Fruit fly (Drosophila melanogaster): ENCODE measurements around the gene CG31538.

Gene CG31538

DNA sequence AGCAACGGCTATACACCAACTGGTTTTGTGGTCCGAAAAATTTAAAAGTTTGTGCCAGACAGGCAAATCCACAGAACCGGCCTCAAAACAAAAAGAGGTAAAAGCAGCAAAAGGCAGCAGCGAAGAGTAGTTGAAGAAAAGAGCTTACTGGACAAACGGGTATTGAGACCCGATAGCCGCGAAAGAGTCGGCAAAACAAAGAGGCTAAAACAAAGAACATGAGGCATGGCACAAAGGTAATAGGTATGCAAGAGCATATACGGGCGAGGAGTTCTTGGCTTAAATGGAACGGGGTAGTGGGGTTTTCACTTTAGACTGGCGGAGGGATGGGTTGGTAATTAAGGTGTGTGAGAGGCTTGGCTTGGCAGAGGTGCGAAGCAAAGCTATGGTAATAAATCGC, 3.5 kb upstream of the CG31538 start:
- TF ChIP-seq Mio (GFP tag; optimal IDR thresholded peaks at IDR 0.05), result peak; percentile 1
- peak; percentile 56 for TF ChIP-seq h (GFP tag; optimal IDR thresholded peaks at IDR 0.05)
- TF ChIP-seq HLH106 (tag; optimal IDR thresholded peaks at IDR 0.05), result peak; percentile 29
- no peak for TF ChIP-seq lola (GFP tag; optimal IDR thresholded peaks at IDR 0.05)
- no peak for TF ChIP-seq dmrt93B (GFP tag; optimal IDR thresholded peaks at IDR 0.05)
- peak; percentile 74 for TF ChIP-seq woc (GFP tag; optimal IDR thresholded peaks at IDR 0.05)
- no peak for TF ChIP-seq Rel (GFP tag; optimal IDR thresholded peaks at IDR 0.05)
- TF ChIP-seq Rel (tag; optimal IDR thresholded peaks at IDR 0.05), result peak; percentile 43
- peak; percentile 53 for TF ChIP-seq sage (GFP tag; optimal IDR thresholded peaks at IDR 0.05)
- TF ChIP-seq Abd-B (GFP tag; optimal IDR thresholded peaks at IDR 0.05), result no peak
- no peak for TF ChIP-seq Myc (optimal IDR thresholded peaks at IDR 0.05)
- TF ChIP-seq N (GFP tag; optimal IDR thresholded peaks at IDR 0.05), result no peak
- TF ChIP-seq sv (GFP tag; optimal IDR thresholded peaks at IDR 0.05), result no peak
- TF ChIP-seq Vsx2 (GFP tag; optimal IDR thresholded peaks at IDR 0.05; ENCODE audit: partially characterized antibody), result peak; percentile 89
- peak; percentile 55 to 64 for TF ChIP-seq dl (GFP tag; optimal IDR thresholded peaks at IDR 0.05; ENCODE audit: insufficient read depth in 1 of 2, partially characterized antibody in 2 of 2)
- TF ChIP-seq foxo (GFP tag; optimal IDR thresholded peaks at IDR 0.05), result peak in 1 of 2 experiments; percentile 56
- no peak for TF ChIP-seq jim (GFP tag; optimal IDR thresholded peaks at IDR 0.05)
- TF ChIP-seq Hnf4 (GFP tag; optimal IDR thresholded peaks at IDR 0.05), result peak; percentile 57
- TF ChIP-seq usp (GFP tag; optimal IDR thresholded peaks at IDR 0.05), result no peak
- TF ChIP-seq brk (GFP tag; optimal IDR thresholded peaks at IDR 0.05), result no peak
- TF ChIP-seq dsf (GFP tag; optimal IDR thresholded peaks at IDR 0.05; ENCODE audit: borderline replicate concordance), result no peak
- no peak for TF ChIP-seq Jra (GFP tag; optimal IDR thresholded peaks at IDR 0.05)
- no peak for TF ChIP-seq CG32264 (GFP tag; optimal IDR thresholded peaks at IDR 0.05)
- peak; percentile 80 for TF ChIP-seq Dif (GFP tag; optimal IDR thresholded peaks at IDR 0.05; ENCODE audit: partially characterized antibody)
- no peak for TF ChIP-seq CG9705 (GFP tag; optimal IDR thresholded peaks at IDR 0.05)
- peak; percentile 47 for TF ChIP-seq fru (GFP tag; optimal IDR thresholded peaks at IDR 0.05)
- peak; percentile 53 for TF ChIP-seq ey (GFP tag; optimal IDR thresholded peaks at IDR 0.05)
- peak; percentile 29 for TF ChIP-seq OdsH (GFP tag; optimal IDR thresholded peaks at IDR 0.05)
- TF ChIP-seq Hr83 (GFP tag; optimal IDR thresholded peaks at IDR 0.05; ENCODE audit: poor library complexity, severe bottlenecking), result peak; percentile 2
- peak; percentile 12 for TF ChIP-seq br (GFP tag; optimal IDR thresholded peaks at IDR 0.05)
- TF ChIP-seq GATAd (GFP tag; optimal IDR thresholded peaks at IDR 0.05), result no peak
- TF ChIP-seq rgr (GFP tag; optimal IDR thresholded peaks at IDR 0.05), result peak; percentile 37
- peak; percentile 98 for TF ChIP-seq psq (GFP tag; optimal IDR thresholded peaks at IDR 0.05)
- peak; percentile 81 for TF ChIP-seq CrebA (GFP tag; optimal IDR thresholded peaks at IDR 0.05; ENCODE audit: borderline replicate concordance)
- TF ChIP-seq Sp1 (GFP tag; optimal IDR thresholded peaks at IDR 0.05), result peak; percentile 38
- TF ChIP-seq Dfd (GFP tag; optimal IDR thresholded peaks at IDR 0.05), result no peak
- no peak for TF ChIP-seq Hr78 (GFP tag; optimal IDR thresholded peaks at IDR 0.05)
- TF ChIP-seq tai (GFP tag; optimal IDR thresholded peaks at IDR 0.05), result no peak
- TF ChIP-seq pan (optimal IDR thresholded peaks at IDR 0.05), result no peak

DNA sequence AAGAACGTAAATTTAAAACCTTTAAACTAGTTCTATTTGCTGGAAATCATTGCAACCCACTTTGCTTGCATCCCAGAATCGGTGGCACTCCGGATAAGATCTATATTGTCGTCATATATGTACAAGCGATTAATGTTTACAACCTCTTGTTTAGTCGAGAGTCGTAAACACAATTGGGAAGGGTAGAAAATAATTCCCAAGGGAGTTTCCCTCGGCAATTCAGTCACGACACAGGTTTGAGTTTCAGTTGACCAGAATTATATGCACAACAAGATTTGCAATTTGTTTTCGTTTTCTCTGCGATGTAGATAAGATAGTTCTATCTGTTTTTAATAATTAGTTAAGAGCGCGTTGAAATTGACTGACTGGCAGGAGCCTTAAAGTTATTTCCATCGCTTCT, 2.7 kb upstream of the CG31538 start:
- no peak for TF ChIP-seq CrebA (GFP tag; optimal IDR thresholded peaks at IDR 0.05; ENCODE audit: borderline replicate concordance)
- no peak for TF ChIP-seq Mio (GFP tag; optimal IDR thresholded peaks at IDR 0.05)
- no peak for TF ChIP-seq Hr83 (GFP tag; optimal IDR thresholded peaks at IDR 0.05; ENCODE audit: poor library complexity, severe bottlenecking)
- no peak for TF ChIP-seq CG32264 (GFP tag; optimal IDR thresholded peaks at IDR 0.05)
- TF ChIP-seq Rel (GFP tag; optimal IDR thresholded peaks at IDR 0.05), result no peak
- peak; percentile 66 for TF ChIP-seq Rel (tag; optimal IDR thresholded peaks at IDR 0.05)

DNA sequence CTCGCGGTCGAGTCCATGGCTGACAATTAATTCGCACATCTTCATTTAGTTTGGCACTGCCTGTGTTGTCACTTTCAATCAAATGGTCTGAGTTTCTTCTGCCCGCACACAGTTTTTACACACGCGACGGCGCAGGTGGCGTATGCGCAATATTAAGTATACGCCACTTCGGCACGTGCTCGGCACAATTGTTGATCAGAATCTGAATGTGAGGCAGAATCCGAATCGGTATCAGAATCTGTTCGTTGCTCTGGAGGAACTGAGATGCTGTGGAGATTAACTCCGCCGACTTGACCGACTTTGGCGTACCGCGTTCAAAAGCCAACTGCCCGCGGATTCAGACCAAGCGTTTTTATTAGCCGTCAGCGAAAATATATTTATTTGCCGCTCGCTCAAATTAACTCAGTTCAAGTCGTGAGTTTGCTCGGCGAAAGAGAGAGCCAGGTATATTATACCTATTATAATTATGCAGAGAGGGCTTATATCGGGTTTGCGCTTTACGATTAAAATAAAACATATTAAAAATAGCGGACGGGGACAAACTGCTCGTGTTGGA, 2.1 kb upstream of the CG31538 start:
- TF ChIP-seq h (GFP tag; optimal IDR thresholded peaks at IDR 0.05), result peak; percentile 22
- no peak for TF ChIP-seq brk (GFP tag; optimal IDR thresholded peaks at IDR 0.05)

Data from whole organism, wandering third instar larva.